Fruit fly (Drosophila melanogaster) whole organism, pupa: ENCODE results near the gene Pcyt2.
A peak's percentile ranks its signal among the peaks of the same experiment; 100 is the strongest.

Experiments
- CG12605 ChIP-seq: fragments of 200-800 bp; sonication (Bioruptor generic); IDR thresholded peaks from 2 replicates; pipeline ENCODE4 v1.3.6; 2022; ENCODE audit warnings: missing biosample characterization, missing genetic modification characterization
- CG17806 ChIP-seq: fragments of 200-800 bp; sonication (Bioruptor generic); optimal IDR thresholded peaks from 2 replicates; lab custom pipeline; 2018; ENCODE audit warnings: missing biosample characterization, mild to moderate bottlenecking, missing genetic modification characterization, moderate library complexity
- EcR ChIP-seq: fragments of 200-800 bp; sonication (Bioruptor generic); optimal IDR thresholded peaks from 3 replicates; lab custom pipeline; 2019; ENCODE audit warnings: missing biosample characterization, missing genetic modification characterization, mild to moderate bottlenecking, moderate library complexity, missing genetic modification reagents
- Ets98B ChIP-seq: fragments of 200-800 bp; sonication (Bioruptor generic); IDR thresholded peaks from 2 replicates; pipeline ENCODE4 v1.3.6; 2022; ENCODE audit warnings: missing biosample characterization, missing genetic modification characterization
- fd96Ca ChIP-seq: fragments of 200-800 bp; sonication (Bioruptor generic); IDR thresholded peaks from 3 replicates; pipeline ENCODE4 v1.3.6; 2022; ENCODE audit warnings: missing biosample characterization, missing genetic modification characterization
- rn ChIP-seq: fragments of 200-800 bp; sonication (Bioruptor generic); IDR thresholded peaks from 2 replicates; pipeline ENCODE4 v1.3.6; 2022; ENCODE audit warnings: missing biosample characterization, missing genetic modification characterization

DNA sequence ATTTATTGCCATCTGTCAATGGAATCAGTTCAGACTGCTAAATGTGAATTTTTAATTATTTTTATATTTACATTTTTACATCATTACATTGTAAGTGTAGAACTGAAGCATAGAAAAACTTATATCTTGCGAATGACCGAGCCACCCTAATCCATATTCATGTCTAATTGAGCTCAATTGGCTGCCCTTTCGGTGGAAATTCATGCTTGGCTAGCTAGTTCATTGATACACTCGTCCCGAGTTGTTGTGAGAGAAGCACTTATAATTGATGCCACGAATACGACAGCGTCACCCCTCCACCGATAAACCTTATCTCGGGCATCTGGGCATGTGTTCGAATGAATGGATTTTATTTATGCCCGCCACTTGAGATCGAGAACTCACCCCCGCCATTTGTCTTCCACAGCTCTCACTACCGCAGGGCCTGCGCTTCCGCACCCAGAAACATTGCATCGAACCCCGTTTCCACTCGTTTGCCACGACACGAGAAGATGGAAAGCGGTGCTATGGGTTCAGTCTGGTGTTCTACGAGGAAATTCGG is 14.9 kb upstream of the Pcyt2 start:
- no peak for TF ChIP-seq fd96Ca (GFP tag; lab: Robert Waterston, UW)
- TF ChIP-seq CG12605 (GFP tag; lab: Robert Waterston, UW): no peak
- peak; percentile 1 for TF ChIP-seq EcR (GFP tag; lab: Kevin White, UChicago)
- TF ChIP-seq rn: no peak
- no peak for TF ChIP-seq Ets98B (GFP tag; lab: Robert Waterston, UW)
- TF ChIP-seq CG17806: no peak
